Worm (Caenorhabditis elegans) whole organism, midembryonic: Measurements from ENCODE around the gene F19C6.3.

ENCODE experiments used
- T22C8.4 ChIP-seq: fragments of 200-800 bp; sonication (Bioruptor generic); IDR thresholded peaks from 2 replicates; pipeline ENCODE4 v1.3.6; 2022; ENCODE audit warnings: missing genetic modification characterization, missing compliant biosample characterization
- flt-1 ChIP-seq: fragments of 200-800 bp; sonication (Bioruptor generic); IDR thresholded peaks from 2 replicates; pipeline ENCODE4 v1.3.6; 2022; ENCODE audit warnings: missing genetic modification characterization, missing compliant biosample characterization
- klf-2 ChIP-seq: fragments of 200-800 bp; sonication (Bioruptor generic); conservative IDR thresholded peaks from 2 replicates; pipeline ENCODE4 v1.3.6; 2022; ENCODE audit warnings: missing genetic modification reagents, missing genetic modification characterization, missing compliant biosample characterization
- med-1 ChIP-seq: sonication (generic microtip); optimal IDR thresholded peaks from 2 replicates; lab custom pipeline; 2017; ENCODE audit warnings: missing genetic modification characterization, mild to moderate bottlenecking, missing compliant biosample characterization, antibody characterized with exemption, missing genetic modification reagents; ENCODE audit not compliant: insufficient read depth
- ztf-23 ChIP-seq: fragments of 200-800 bp; sonication (Bioruptor generic); IDR thresholded peaks from 2 replicates; pipeline ENCODE4 v1.3.6; 2022; ENCODE audit warnings: missing genetic modification reagents, missing genetic modification characterization, missing compliant biosample characterization

DNA sequence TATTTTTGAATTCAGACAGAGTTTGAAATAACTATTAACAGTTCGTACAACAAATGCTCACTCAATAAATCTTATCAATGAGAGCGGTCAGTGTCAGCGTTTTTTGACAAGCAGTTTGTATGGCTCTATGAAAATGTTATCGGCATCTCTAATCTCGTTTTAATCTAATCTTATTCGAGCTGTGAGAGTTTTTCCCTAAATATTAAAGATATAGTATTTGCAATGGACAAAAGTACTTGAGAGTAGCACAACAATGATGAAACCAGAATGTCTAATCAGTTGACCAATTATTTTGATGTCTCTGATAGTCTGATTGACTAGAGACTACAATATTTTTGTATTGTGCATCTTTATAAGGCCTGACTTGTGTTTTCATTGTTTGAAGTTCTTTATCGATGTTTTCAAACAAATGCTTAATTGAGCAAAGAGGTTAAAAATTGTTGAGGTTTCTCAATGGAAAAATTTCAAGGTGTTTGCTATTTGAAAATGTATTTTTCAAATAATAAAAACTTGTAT is 23.6 kb downstream of the F19C6.3 start, which contains the start of gene F19C6.5:
- TF ChIP-seq med-1 (GFP tag; lab: Kevin White, UChicago), result no peak
- TF ChIP-seq ztf-23 (GFP tag; lab: Robert Waterston, UW), result no peak
- no peak for TF ChIP-seq flt-1 (GFP tag; lab: Robert Waterston, UW)
- no peak for TF ChIP-seq klf-2
- TF ChIP-seq T22C8.4 (GFP tag; lab: Robert Waterston, UW), result no peak
